Fruit fly (Drosophila melanogaster) whole organism, embryonic: Measurements from ENCODE around the gene Sf3b3.

ENCODE experiments used
- Atf6 ChIP-seq: fragments of 200-800 bp; sonication (Bioruptor generic); IDR thresholded peaks from 2 replicates; pipeline ENCODE4 v1.3.6; 2022; ENCODE audit warnings: missing biosample characterization, missing genetic modification characterization
- B-H1 ChIP-seq: fragments of 200-800 bp; sonication (Bioruptor generic); IDR thresholded peaks from 3 replicates; pipeline ENCODE4 v1.3.6; 2022; ENCODE audit warnings: missing biosample characterization, missing genetic modification characterization
- CG10147 ChIP-seq: fragments of 200-800 bp; sonication (Bioruptor generic); optimal IDR thresholded peaks from 2 replicates; lab custom pipeline; 2019; ENCODE audit warnings: missing biosample characterization, mild to moderate bottlenecking, missing genetic modification characterization, moderate library complexity
- CG1024 ChIP-seq: fragments of 200-800 bp; sonication (Bioruptor generic); IDR thresholded peaks from 2 replicates; pipeline ENCODE4 v1.3.6; 2022; ENCODE audit warnings: missing biosample characterization, missing genetic modification characterization
- CG10431 ChIP-seq: fragments of 200-800 bp; sonication (Bioruptor generic); optimal IDR thresholded peaks from 3 replicates; lab custom pipeline; 2018; ENCODE audit warnings: missing biosample characterization, mild to moderate bottlenecking, missing genetic modification characterization
- CG11456 ChIP-seq: fragments of 200-800 bp; sonication (Bioruptor generic); IDR thresholded peaks from 3 replicates; pipeline ENCODE4 v1.3.6; 2022; ENCODE audit warnings: missing biosample characterization, missing genetic modification characterization
- CG11695 ChIP-seq: fragments of 200-800 bp; sonication (Bioruptor generic); IDR thresholded peaks from 3 replicates; pipeline ENCODE4 v1.3.6; 2022; ENCODE audit warnings: missing biosample characterization, missing genetic modification characterization
- CG11723 ChIP-seq: fragments of 200-800 bp; sonication (Bioruptor generic); optimal IDR thresholded peaks from 2 replicates; lab custom pipeline; 2017; ENCODE audit warnings: missing biosample characterization, mild to moderate bottlenecking, missing genetic modification characterization
- CG12155 ChIP-seq: fragments of 200-800 bp; sonication (Bioruptor generic); optimal IDR thresholded peaks from 3 replicates; lab custom pipeline; 2016; ENCODE audit warnings: missing biosample characterization, missing genetic modification characterization
- CG12219 ChIP-seq: fragments of 200-800 bp; sonication (Bioruptor generic); optimal IDR thresholded peaks from 3 replicates; lab custom pipeline; 2018; ENCODE audit warnings: missing biosample characterization, mild to moderate bottlenecking, missing genetic modification characterization
- CG1233 ChIP-seq: fragments of 200-800 bp; sonication (Bioruptor generic); optimal IDR thresholded peaks from 4 replicates; lab custom pipeline; 2018; ENCODE audit warnings: missing biosample characterization, mild to moderate bottlenecking, missing genetic modification characterization
- CG13624 ChIP-seq: fragments of 200-800 bp; sonication (Bioruptor generic); optimal IDR thresholded peaks from 2 replicates; lab custom pipeline; 2016; ENCODE audit warnings: missing biosample characterization, missing genetic modification characterization
- CG1602 ChIP-seq: fragments of 200-800 bp; sonication (Bioruptor generic); optimal IDR thresholded peaks from 3 replicates; lab custom pipeline; 2016; ENCODE audit warnings: missing biosample characterization, missing genetic modification characterization
- CG16863 ChIP-seq: fragments of 200-800 bp; sonication (Bioruptor generic); optimal IDR thresholded peaks from 3 replicates; lab custom pipeline; 2016; ENCODE audit warnings: missing biosample characterization, missing genetic modification characterization
- CG2875 ChIP-seq: fragments of 200-800 bp; sonication (Bioruptor generic); optimal IDR thresholded peaks from 2 replicates; lab custom pipeline; 2017; ENCODE audit warnings: missing biosample characterization, mild to moderate bottlenecking, missing genetic modification characterization, missing genetic modification reagents
- CG32767 ChIP-seq: fragments of 200-800 bp; sonication (Bioruptor generic); IDR thresholded peaks from 2 replicates; pipeline ENCODE4 v1.3.6; 2022; ENCODE audit warnings: missing biosample characterization, missing genetic modification characterization
- CG4282 ChIP-seq: fragments of 200-800 bp; sonication (Bioruptor generic); optimal IDR thresholded peaks from 2 replicates; lab custom pipeline; 2016; ENCODE audit warnings: missing biosample characterization, missing genetic modification characterization
- CG4360 ChIP-seq: fragments of 200-800 bp; sonication (Bioruptor generic); IDR thresholded peaks from 2 replicates; pipeline ENCODE4 v1.3.6; 2022; ENCODE audit warnings: missing biosample characterization, missing genetic modification characterization
- CG4730 ChIP-seq: fragments of 200-800 bp; sonication (Bioruptor generic); IDR thresholded peaks from 2 replicates; pipeline ENCODE4 v1.3.6; 2022; ENCODE audit warnings: missing biosample characterization, missing genetic modification characterization
- CG7928 ChIP-seq: fragments of 200-800 bp; sonication (Bioruptor generic); optimal IDR thresholded peaks from 2 replicates; lab custom pipeline; 2017; ENCODE audit warnings: missing biosample characterization, mild to moderate bottlenecking, missing genetic modification characterization
- CG8924 ChIP-seq: fragments of 200-800 bp; optimal IDR thresholded peaks from 3 replicates; lab custom pipeline; 2019; ENCODE audit warnings: missing biosample characterization, mild to moderate bottlenecking, missing genetic modification characterization, moderate library complexity
- CG9437 ChIP-seq: fragments of 200-800 bp; sonication (Bioruptor generic); optimal IDR thresholded peaks from 2 replicates; lab custom pipeline; 2018; ENCODE audit warnings: missing biosample characterization, mild to moderate bottlenecking, missing genetic modification characterization
- CG9727 ChIP-seq: fragments of 200-800 bp; sonication (Bioruptor generic); optimal IDR thresholded peaks from 3 replicates; lab custom pipeline; 2017; ENCODE audit warnings: missing biosample characterization, mild to moderate bottlenecking, missing genetic modification characterization
- Deaf1 ChIP-seq: fragments of 200-800 bp; optimal IDR thresholded peaks from 3 replicates; lab custom pipeline; 2019; ENCODE audit warnings: missing biosample characterization, mild to moderate bottlenecking, missing genetic modification characterization, moderate library complexity
- Dek ChIP-seq: fragments of 200-800 bp; sonication (Bioruptor generic); optimal IDR thresholded peaks from 3 replicates; lab custom pipeline; 2019; ENCODE audit warnings: missing biosample characterization, mild to moderate bottlenecking, missing genetic modification characterization, moderate library complexity
- H2.0 ChIP-seq: fragments of 200-800 bp; sonication (Bioruptor generic); IDR thresholded peaks from 2 replicates; pipeline ENCODE4 v1.3.6; 2022; ENCODE audit warnings: missing biosample characterization, missing genetic modification characterization
- HLH3B ChIP-seq: fragments of 200-800 bp; sonication (Bioruptor generic); IDR thresholded peaks from 2 replicates; pipeline ENCODE4 v1.3.6; 2022; ENCODE audit warnings: missing biosample characterization, missing genetic modification characterization
- Mad ChIP-seq: fragments of 200-800 bp; sonication (Bioruptor generic); optimal IDR thresholded peaks from 2 replicates; lab custom pipeline; 2016; ENCODE audit warnings: missing biosample characterization, missing genetic modification characterization
- NK7.1 ChIP-seq: fragments of 200-800 bp; sonication (Bioruptor generic); optimal IDR thresholded peaks from 3 replicates; lab custom pipeline; 2016; ENCODE audit warnings: missing biosample characterization, missing genetic modification characterization
- Ravus ChIP-seq: fragments of 200-800 bp; sonication (Bioruptor generic); IDR thresholded peaks from 2 replicates; pipeline ENCODE4 v1.3.6; 2022; ENCODE audit warnings: missing biosample characterization, missing genetic modification characterization
- Sry-β ChIP-seq: fragments of 200-800 bp; sonication (Bioruptor generic); optimal IDR thresholded peaks from 2 replicates; lab custom pipeline; 2018; ENCODE audit warnings: missing biosample characterization, mild to moderate bottlenecking, missing genetic modification characterization, moderate library complexity
- amos ChIP-seq: fragments of 200-800 bp; sonication (Bioruptor generic); IDR thresholded peaks from 2 replicates; pipeline ENCODE4 v1.3.6; 2022; ENCODE audit warnings: missing biosample characterization, missing genetic modification characterization; ENCODE audit not compliant: partially characterized antibody
- ara ChIP-seq: fragments of 200-800 bp; sonication (Bioruptor generic); IDR thresholded peaks from 2 replicates; pipeline ENCODE4 v1.3.6; 2022; ENCODE audit warnings: missing biosample characterization, missing genetic modification characterization
- dmrt99B ChIP-seq: fragments of 200-800 bp; sonication (Bioruptor generic); optimal IDR thresholded peaks from 2 replicates; lab custom pipeline; 2018; ENCODE audit warnings: missing biosample characterization, mild to moderate bottlenecking, missing genetic modification characterization, moderate library complexity
- dpn ChIP-seq, 2 experiments: fragments of 200-800 bp; sonication (Bioruptor generic); optimal IDR thresholded peaks; 3 replicates each; lab custom pipeline; 2016; ENCODE audit warnings: missing biosample characterization in 2 of 2, missing genetic modification characterization in 2 of 2
- fd96Cb ChIP-seq: fragments of 200-800 bp; sonication (Bioruptor generic); optimal IDR thresholded peaks from 2 replicates; lab custom pipeline; 2018; ENCODE audit warnings: missing biosample characterization, mild to moderate bottlenecking, missing genetic modification characterization, moderate library complexity
- ftz-f1 ChIP-seq: fragments of 200-800 bp; sonication (Bioruptor generic); optimal IDR thresholded peaks from 2 replicates; lab custom pipeline; 2016; ENCODE audit warnings: missing biosample characterization, missing genetic modification characterization
- grn ChIP-seq: fragments of 200-800 bp; sonication (Bioruptor generic); optimal IDR thresholded peaks from 3 replicates; lab custom pipeline; 2017; ENCODE audit warnings: missing biosample characterization, missing genetic modification characterization
- gsb-n ChIP-seq: fragments of 200-800 bp; sonication (Bioruptor generic); optimal IDR thresholded peaks from 3 replicates; lab custom pipeline; 2018; ENCODE audit warnings: missing biosample characterization, mild to moderate bottlenecking, missing genetic modification characterization
- h ChIP-seq: fragments of >200 bp; optimal IDR thresholded peaks from 2 replicates; lab custom pipeline; 2017
- ham ChIP-seq: fragments of 200-800 bp; sonication (Bioruptor generic); IDR thresholded peaks from 2 replicates; pipeline ENCODE4 v1.3.6; 2022; ENCODE audit warnings: missing biosample characterization, missing genetic modification characterization
- jing ChIP-seq: fragments of 200-800 bp; sonication (Bioruptor generic); optimal IDR thresholded peaks from 2 replicates; lab custom pipeline; 2018; ENCODE audit warnings: missing biosample characterization, mild to moderate bottlenecking, missing genetic modification characterization
- jumu ChIP-seq: fragments of 200-800 bp; sonication (Bioruptor generic); optimal IDR thresholded peaks from 3 replicates; lab custom pipeline; 2016; ENCODE audit warnings: missing biosample characterization, missing genetic modification characterization
- onecut ChIP-seq: fragments of 200-800 bp; sonication (Bioruptor generic); IDR thresholded peaks from 2 replicates; pipeline ENCODE4 v1.3.6; 2022; ENCODE audit warnings: missing biosample characterization, missing genetic modification characterization
- row ChIP-seq: fragments of 200-800 bp; sonication (Bioruptor generic); IDR thresholded peaks from 3 replicates; pipeline ENCODE4 v1.3.6; 2022; ENCODE audit warnings: missing biosample characterization, missing genetic modification characterization
- slbo ChIP-seq: fragments of 200-800 bp; sonication (Bioruptor generic); IDR thresholded peaks from 2 replicates; pipeline ENCODE4 v1.3.6; 2022; ENCODE audit warnings: missing biosample characterization, missing genetic modification characterization
- unc-4 ChIP-seq: fragments of 200-800 bp; sonication (Bioruptor generic); IDR thresholded peaks from 2 replicates; pipeline ENCODE4 v1.3.6; 2022; ENCODE audit warnings: missing biosample characterization, missing genetic modification characterization; ENCODE audit not compliant: partially characterized antibody
- vnd ChIP-seq: fragments of 200-800 bp; sonication (Bioruptor generic); IDR thresholded peaks from 3 replicates; pipeline ENCODE4 v1.3.6; 2022; ENCODE audit warnings: missing biosample characterization, missing genetic modification characterization; ENCODE audit not compliant: partially characterized antibody
- yki ChIP-seq: fragments of >200 bp; optimal IDR thresholded peaks from 3 replicates; lab custom pipeline; 2018
- z ChIP-seq: fragments of 200-800 bp; sonication (Bioruptor generic); IDR thresholded peaks from 3 replicates; pipeline ENCODE4 v1.3.6; 2022; ENCODE audit warnings: missing biosample characterization, missing genetic modification characterization

Sf3b3 gene

DNA sequence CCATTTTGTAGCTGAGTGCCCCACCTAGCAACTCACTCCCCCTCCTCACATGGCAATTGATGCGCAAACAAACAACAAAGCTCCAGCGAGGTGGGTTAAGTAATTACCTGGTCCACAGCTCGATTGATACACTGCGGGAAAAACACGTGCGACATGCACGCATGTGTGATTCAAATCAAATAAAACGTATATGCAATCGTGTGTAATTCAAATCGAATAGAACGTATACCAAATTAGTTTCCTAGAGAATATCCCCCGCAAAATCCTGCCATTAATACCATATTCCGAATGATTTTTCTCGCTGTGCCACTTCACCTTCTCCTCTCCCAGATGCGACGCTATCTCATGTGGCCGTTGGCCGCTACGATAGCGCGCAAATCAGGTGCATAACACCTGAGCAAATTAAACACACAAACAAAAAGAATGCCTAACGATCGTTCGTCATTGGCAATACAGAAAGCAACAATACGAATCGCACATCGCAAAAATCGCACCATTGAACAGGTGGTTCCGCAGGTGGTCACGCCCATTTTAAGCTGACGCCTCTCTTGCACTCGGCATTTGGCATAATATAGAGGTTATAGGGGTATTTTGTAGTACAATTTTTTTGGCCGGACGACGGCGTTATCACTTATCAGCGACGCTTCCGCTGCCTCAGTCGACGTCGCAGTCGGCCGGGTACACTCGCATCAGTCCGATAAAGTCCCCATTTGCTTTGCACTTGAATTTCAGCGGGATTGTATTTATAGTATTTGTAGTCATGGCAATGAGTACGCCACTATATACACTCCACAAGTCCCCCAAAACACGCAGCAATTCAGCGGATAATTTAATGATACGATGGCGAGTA lies 48.8 kb downstream of the Sf3b3 start (continued):
- TF ChIP-seq CG10147 (GFP tag; lab: Kevin White, UChicago) = peak; percentile 30
- TF ChIP-seq h = no peak
- peak; percentile 80 for TF ChIP-seq HLH3B (GFP tag; lab: Robert Waterston, UW)
- peak; percentile 57 for TF ChIP-seq CG13624
- no peak for TF ChIP-seq CG10431 (GFP tag; lab: Kevin White, UChicago)
- TF ChIP-seq z (GFP tag; lab: Robert Waterston, UW) = peak; percentile 33; the same call in 1 of the 3 replicates
- TF ChIP-seq H2.0 (GFP tag; lab: Robert Waterston, UW) = peak; percentile 81
- no peak for TF ChIP-seq unc-4 (GFP tag; lab: Robert Waterston, UW)
- TF ChIP-seq slbo (GFP tag; lab: Robert Waterston, UW) = peak; percentile 84
- TF ChIP-seq CG12219 (GFP tag; lab: Kevin White, UChicago) = peak; percentile 74
- TF ChIP-seq CG4730 (GFP tag; lab: Robert Waterston, UW) = peak; percentile 42
- TF ChIP-seq CG16863 (GFP tag; lab: Kevin White, UChicago) = peak; percentile 80
- no peak; the same call in none of the 2 replicates for TF ChIP-seq Ravus (GFP tag; lab: Robert Waterston, UW)
- TF ChIP-seq jing (GFP tag; lab: Kevin White, UChicago) = peak; percentile 68
- TF ChIP-seq CG4282 (GFP tag; lab: Kevin White, UChicago) = no peak
- no peak for TF ChIP-seq grn
- TF ChIP-seq CG12155 (GFP tag; lab: Kevin White, UChicago) = peak; percentile 55
- TF ChIP-seq ara (GFP tag; lab: Robert Waterston, UW) = peak; percentile 72
- TF ChIP-seq Sry-β (GFP tag; lab: Kevin White, UChicago) = no peak
- no peak for TF ChIP-seq ftz-f1
- TF ChIP-seq NK7.1 (GFP tag; lab: Kevin White, UChicago) = peak; percentile 43
- TF ChIP-seq CG4360 (GFP tag; lab: Robert Waterston, UW) = no peak
- TF ChIP-seq ham (GFP tag; lab: Robert Waterston, UW) = no peak
- TF ChIP-seq gsb-n (tag; lab: Kevin White, UChicago) = peak; percentile 4
- TF ChIP-seq amos (GFP tag; lab: Robert Waterston, UW) = no peak
- peak; percentile 43 for TF ChIP-seq CG1602 (GFP tag; lab: Kevin White, UChicago)
- peak; percentile 60 for TF ChIP-seq CG8924 (tag; lab: Kevin White, UChicago)
- peak; percentile 59 for TF ChIP-seq fd96Cb
- TF ChIP-seq B-H1 (GFP tag; lab: Robert Waterston, UW) = peak; percentile 60
- TF ChIP-seq Dek (tag; lab: Kevin White, UChicago) = peak; percentile 53
- peak; percentile 83 for TF ChIP-seq row (GFP tag; lab: Robert Waterston, UW)
- TF ChIP-seq jumu = peak; percentile 57
- no peak for TF ChIP-seq Deaf1 (tag; lab: Kevin White, UChicago)
- TF ChIP-seq CG2875 (GFP tag; lab: Kevin White, UChicago) = peak; percentile 58
- TF ChIP-seq CG32767 (GFP tag; lab: Robert Waterston, UW) = no peak; the same call in none of the 2 replicates
- TF ChIP-seq CG11695 (GFP tag; lab: Robert Waterston, UW) = peak; percentile 71; the same call in 2 of the 3 replicates
- TF ChIP-seq Atf6 (GFP tag; lab: Robert Waterston, UW) = peak; percentile 80
- TF ChIP-seq vnd = no peak
- TF ChIP-seq CG11723 (GFP tag; lab: Kevin White, UChicago) = peak; percentile 55
- peak; percentile 77 to 82 for TF ChIP-seq dpn (GFP tag; optimal IDR thresholded peaks at IDR 0.05; lab: Kevin White, UChicago)
- TF ChIP-seq yki (lab: Kevin White, UChicago) = no peak
- TF ChIP-seq onecut = peak; percentile 54
- peak; percentile 51 for TF ChIP-seq CG1233 (GFP tag; lab: Kevin White, UChicago)
- TF ChIP-seq CG1024 (GFP tag; lab: Robert Waterston, UW) = peak; percentile 56; the same call in 1 of the 2 replicates
- TF ChIP-seq Mad (GFP tag; lab: Kevin White, UChicago) = peak; percentile 58
- peak; percentile 78 for TF ChIP-seq dmrt99B
- peak; percentile 30 for TF ChIP-seq CG9437 (GFP tag; lab: Kevin White, UChicago)
- peak; percentile 54 for TF ChIP-seq CG9727
- TF ChIP-seq CG11456 (GFP tag; lab: Robert Waterston, UW) = peak; percentile 77
- TF ChIP-seq CG7928 (GFP tag; lab: Kevin White, UChicago) = no peak
